Worm (Caenorhabditis elegans) whole organism, late embryonic: ENCODE data around the gene ced-8.

Experiments used
- F13H6.1 ChIP-seq: sonication (generic microtip); optimal IDR thresholded peaks from 2 replicates; lab custom pipeline; 2016; ENCODE audit warnings: missing genetic modification characterization, missing compliant biosample characterization
- T23F11.4 ChIP-seq: fragments of 200-800 bp; sonication (Bioruptor generic); optimal IDR thresholded peaks from 2 replicates; lab custom pipeline; 2018; ENCODE audit warnings: mild to moderate bottlenecking, missing genetic modification characterization, missing compliant biosample characterization
- Y22D7AL.16 ChIP-seq: sonication (generic microtip); optimal IDR thresholded peaks from 2 replicates; lab custom pipeline; 2016; ENCODE audit warnings: missing genetic modification characterization, missing compliant biosample characterization
- ahr-1 ChIP-seq: sonication (generic microtip); optimal IDR thresholded peaks from 2 replicates; lab custom pipeline; 2016; ENCODE audit warnings: missing genetic modification characterization, missing compliant biosample characterization
- ceh-14 ChIP-seq: sonication (generic microtip); optimal IDR thresholded peaks from 2 replicates; lab custom pipeline; 2016; ENCODE audit warnings: missing genotype, missing genetic modification characterization, missing compliant biosample characterization
- ceh-18 ChIP-seq: sonication (generic microtip); optimal IDR thresholded peaks from 2 replicates; lab custom pipeline; 2016; ENCODE audit warnings: missing genetic modification characterization, missing compliant biosample characterization
- ceh-2 ChIP-seq: sonication (generic microtip); optimal IDR thresholded peaks from 2 replicates; lab custom pipeline; 2016; ENCODE audit warnings: missing genotype, missing genetic modification characterization, missing compliant biosample characterization
- ceh-22 ChIP-seq: sonication (generic microtip); optimal IDR thresholded peaks from 2 replicates; lab custom pipeline; 2017; ENCODE audit warnings: missing biosample characterization, missing genetic modification characterization
- ceh-31 ChIP-seq: sonication (generic microtip); optimal IDR thresholded peaks from 2 replicates; lab custom pipeline; 2016; ENCODE audit warnings: missing genetic modification characterization, missing compliant biosample characterization
- ceh-34 ChIP-seq: sonication (generic microtip); optimal IDR thresholded peaks from 2 replicates; lab custom pipeline; 2016; ENCODE audit warnings: mild to moderate bottlenecking, missing genetic modification characterization, missing compliant biosample characterization
- ceh-45 ChIP-seq: fragments of 200-800 bp; sonication (Bioruptor generic); IDR thresholded peaks from 2 replicates; pipeline ENCODE4 v1.3.6; 2022; ENCODE audit warnings: missing genetic modification reagents, missing genetic modification characterization, missing compliant biosample characterization
- ceh-48 ChIP-seq: sonication (generic microtip); optimal IDR thresholded peaks from 2 replicates; lab custom pipeline; 2016; ENCODE audit warnings: missing genetic modification characterization, inconsistent platforms, missing compliant biosample characterization
- ceh-6 ChIP-seq: fragments of 200-800 bp; sonication (Bioruptor generic); optimal IDR thresholded peaks from 2 replicates; lab custom pipeline; 2018; ENCODE audit warnings: mild to moderate bottlenecking, missing genetic modification characterization, missing compliant biosample characterization
- ceh-9 ChIP-seq: sonication (generic microtip); optimal IDR thresholded peaks from 2 replicates; lab custom pipeline; 2016; ENCODE audit warnings: mild to moderate bottlenecking, missing genetic modification characterization, inconsistent platforms, missing compliant biosample characterization
- che-1 ChIP-seq: sonication (generic microtip); optimal IDR thresholded peaks from 2 replicates; lab custom pipeline; 2016; ENCODE audit warnings: mild to moderate bottlenecking, missing genetic modification characterization, missing compliant biosample characterization
- elt-2 ChIP-seq: sonication (generic microtip); optimal IDR thresholded peaks from 2 replicates; lab custom pipeline; 2016; ENCODE audit warnings: missing genetic modification reagents, missing genetic modification characterization, missing compliant biosample characterization
- elt-4 ChIP-seq: sonication (generic microtip); optimal IDR thresholded peaks from 2 replicates; lab custom pipeline; 2016; ENCODE audit warnings: missing genetic modification characterization, missing compliant biosample characterization
- ets-4 ChIP-seq: sonication (generic microtip); optimal IDR thresholded peaks from 2 replicates; lab custom pipeline; 2016; ENCODE audit warnings: missing genetic modification characterization, missing compliant biosample characterization
- eyg-1 ChIP-seq: sonication (generic microtip); optimal IDR thresholded peaks from 2 replicates; lab custom pipeline; 2016; ENCODE audit warnings: missing genotype, missing genetic modification characterization, missing compliant biosample characterization
- fax-1 ChIP-seq: sonication (generic microtip); optimal IDR thresholded peaks from 2 replicates; lab custom pipeline; 2016; ENCODE audit warnings: missing genotype, missing genetic modification characterization, missing compliant biosample characterization
- fkh-10 ChIP-seq: fragments of 150-350 bp; optimal IDR thresholded peaks from 2 replicates; lab custom pipeline; 2014; ENCODE audit warnings: missing biosample characterization, missing genetic modification reagents, missing genetic modification characterization
- fkh-6 ChIP-seq: sonication (generic microtip); optimal IDR thresholded peaks from 2 replicates; lab custom pipeline; 2016; ENCODE audit warnings: missing genetic modification characterization, missing compliant biosample characterization
- gmeb-2 ChIP-seq: sonication (generic microtip); optimal IDR thresholded peaks from 2 replicates; lab custom pipeline; 2016; ENCODE audit warnings: missing genetic modification characterization, inconsistent platforms, missing compliant biosample characterization
- hlh-13 ChIP-seq: fragments of 200-800 bp; sonication (Bioruptor generic); optimal IDR thresholded peaks from 2 replicates; lab custom pipeline; 2018; ENCODE audit warnings: mild to moderate bottlenecking, missing genetic modification characterization, missing compliant biosample characterization
- hlh-30 ChIP-seq: sonication (generic microtip); optimal IDR thresholded peaks from 2 replicates; lab custom pipeline; 2017; ENCODE audit warnings: antibody characterized with exemption, missing genetic modification characterization, missing compliant biosample characterization; ENCODE audit not compliant: insufficient read depth
- hlh-6 ChIP-seq: sonication (generic microtip); optimal IDR thresholded peaks from 2 replicates; lab custom pipeline; 2016; ENCODE audit warnings: missing genotype, missing genetic modification characterization, missing compliant biosample characterization
- hlh-8 ChIP-seq: sonication (generic microtip); optimal IDR thresholded peaks from 2 replicates; lab custom pipeline; 2016; ENCODE audit warnings: missing genotype, missing genetic modification characterization, missing compliant biosample characterization
- lim-6 ChIP-seq: sonication (generic microtip); optimal IDR thresholded peaks from 2 replicates; lab custom pipeline; 2016; ENCODE audit warnings: missing genetic modification characterization, missing compliant biosample characterization
- lin-11 ChIP-seq: fragments of 200-800 bp; sonication (Bioruptor generic); optimal IDR thresholded peaks from 2 replicates; lab custom pipeline; 2018; ENCODE audit warnings: mild to moderate bottlenecking, missing genetic modification characterization, missing compliant biosample characterization
- mec-3 ChIP-seq: sonication (generic microtip); optimal IDR thresholded peaks from 2 replicates; lab custom pipeline; 2016; ENCODE audit warnings: borderline replicate concordance, missing genetic modification characterization, missing compliant biosample characterization
- nfya-1 ChIP-seq: sonication (generic microtip); optimal IDR thresholded peaks from 2 replicates; lab custom pipeline; 2017; ENCODE audit warnings: missing genetic modification characterization, mild to moderate bottlenecking, missing compliant biosample characterization, antibody characterized with exemption, moderate library complexity
- nhr-232 ChIP-seq: sonication (generic microtip); optimal IDR thresholded peaks from 2 replicates; lab custom pipeline; 2016; ENCODE audit warnings: missing genetic modification characterization, missing compliant biosample characterization
- npax-4 ChIP-seq: sonication (generic microtip); optimal IDR thresholded peaks from 2 replicates; lab custom pipeline; 2016; ENCODE audit warnings: missing genetic modification characterization, missing compliant biosample characterization
- pha-2 ChIP-seq: sonication (generic microtip); optimal IDR thresholded peaks from 2 replicates; lab custom pipeline; 2017; ENCODE audit warnings: mild to moderate bottlenecking, missing genetic modification characterization, missing compliant biosample characterization
- pha-4 ChIP-seq: fragments of 150-350 bp; optimal IDR thresholded peaks from 2 replicates; lab custom pipeline; 2018; ENCODE audit warnings: missing biosample characterization, missing genetic modification reagents, missing genetic modification characterization
- ref-2 ChIP-seq: sonication (generic microtip); optimal IDR thresholded peaks from 2 replicates; lab custom pipeline; 2016; ENCODE audit warnings: missing genetic modification characterization, missing compliant biosample characterization
- rnt-1 ChIP-seq: sonication (generic microtip); optimal IDR thresholded peaks from 2 replicates; lab custom pipeline; 2016; ENCODE audit warnings: missing genetic modification characterization, missing compliant biosample characterization
- sdc-2 ChIP-seq: sonication (generic microtip); optimal IDR thresholded peaks from 2 replicates; lab custom pipeline; 2016; ENCODE audit warnings: missing genotype, missing genetic modification characterization, missing compliant biosample characterization
- sox-2 ChIP-seq: fragments of 200-800 bp; sonication (Bioruptor generic); IDR thresholded peaks from 2 replicates; pipeline ENCODE4 v1.3.6; 2022; ENCODE audit warnings: missing genetic modification reagents, missing genetic modification characterization, missing compliant biosample characterization
- sox-4 ChIP-seq: sonication (generic microtip); optimal IDR thresholded peaks from 2 replicates; lab custom pipeline; 2017; ENCODE audit warnings: mild to moderate bottlenecking, missing genetic modification characterization, inconsistent platforms, missing compliant biosample characterization
- tbx-2 ChIP-seq: sonication (generic microtip); optimal IDR thresholded peaks from 2 replicates; lab custom pipeline; 2016; ENCODE audit warnings: missing genetic modification characterization, missing compliant biosample characterization
- tbx-7 ChIP-seq: sonication (generic microtip); optimal IDR thresholded peaks from 2 replicates; lab custom pipeline; 2016; ENCODE audit warnings: missing genotype, missing genetic modification characterization, missing compliant biosample characterization
- unc-55 ChIP-seq: sonication (generic microtip); optimal IDR thresholded peaks from 2 replicates; lab custom pipeline; 2017; ENCODE audit warnings: missing biosample characterization, missing genetic modification reagents, missing genetic modification characterization
- unc-86 ChIP-seq: sonication (generic microtip); optimal IDR thresholded peaks from 2 replicates; lab custom pipeline; 2016; ENCODE audit warnings: missing genetic modification characterization, missing compliant biosample characterization

Gene ced-8

DNA sequence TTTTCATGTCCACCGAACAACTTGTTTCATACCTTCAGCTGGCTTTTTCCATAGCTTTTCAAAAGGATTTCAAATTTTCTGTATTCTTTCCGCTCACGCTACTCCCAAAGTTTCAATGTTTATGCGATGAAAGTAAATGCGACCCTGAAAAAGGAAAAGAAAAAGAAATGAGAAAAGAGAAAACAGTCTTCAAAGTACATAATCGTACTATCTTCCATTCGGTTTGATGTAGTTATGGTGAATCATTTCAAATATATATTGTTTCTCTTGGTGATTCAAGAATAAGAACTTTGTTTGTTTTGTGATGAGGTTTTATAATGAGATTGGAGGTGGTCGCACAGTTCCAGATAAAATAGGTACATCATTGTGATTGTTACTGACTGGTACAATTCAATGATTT, 22.0 kb upstream of the ced-8 start:
- no peak for TF ChIP-seq nfya-1
- no peak for TF ChIP-seq hlh-13
- no peak for TF ChIP-seq hlh-30
- TF ChIP-seq ceh-14 (tag; lab: Kevin White, UChicago) = no peak
- no peak for TF ChIP-seq fax-1 (tag; lab: Kevin White, UChicago)
- no peak for TF ChIP-seq elt-2 (tag; lab: Kevin White, UChicago)
- TF ChIP-seq ceh-6 = no peak
- TF ChIP-seq hlh-8 (tag; lab: Kevin White, UChicago) = no peak
- no peak for TF ChIP-seq ceh-9 (tag; lab: Kevin White, UChicago)
- no peak for TF ChIP-seq T23F11.4 (GFP tag; lab: Kevin White, UChicago)
- TF ChIP-seq rnt-1 (tag; lab: Kevin White, UChicago) = no peak
- TF ChIP-seq sox-2 (GFP tag; lab: Robert Waterston, UW) = no peak
- no peak for TF ChIP-seq eyg-1
- no peak for TF ChIP-seq ahr-1 (tag; lab: Kevin White, UChicago)
- no peak for TF ChIP-seq ceh-34
- no peak for TF ChIP-seq unc-86 (tag; lab: Kevin White, UChicago)
- no peak for TF ChIP-seq gmeb-2 (tag; lab: Kevin White, UChicago)
- no peak for TF ChIP-seq ceh-22 (tag; lab: Kevin White, UChicago)
- TF ChIP-seq sdc-2 (tag; lab: Kevin White, UChicago) = no peak
- TF ChIP-seq, all 69 proteins: peak for 0

ce11 chrX:8432361-8432760, 15.6 kb upstream of the ced-8 start, which contains the start of gene kin-9:
Gene kin-9 (plus strand): TSS chrX:8432661.
- no peak for TF ChIP-seq ceh-6
- TF ChIP-seq ceh-31 (tag; lab: Kevin White, UChicago) = no peak
- TF ChIP-seq F13H6.1 (tag; lab: Kevin White, UChicago) = no peak
- no peak for TF ChIP-seq pha-4 (tag; lab: Kevin White, UChicago)
- no peak for TF ChIP-seq ets-4 (tag; lab: Kevin White, UChicago)
- no peak for TF ChIP-seq hlh-13
- TF ChIP-seq ceh-18 = no peak
- TF ChIP-seq fax-1 (tag; lab: Kevin White, UChicago) = no peak
- no peak for TF ChIP-seq ref-2 (tag; lab: Kevin White, UChicago)
- TF ChIP-seq fkh-6 = no peak
- TF ChIP-seq lim-6 = no peak
- TF ChIP-seq hlh-6 = no peak
- TF ChIP-seq sdc-2 (tag; lab: Kevin White, UChicago) = no peak
- TF ChIP-seq lin-11 (tag; lab: Kevin White, UChicago) = no peak
- TF ChIP-seq fkh-10 (GFP tag; lab: Kevin White, UChicago) = no peak
- TF ChIP-seq che-1 (tag; lab: Kevin White, UChicago) = no peak
- no peak for TF ChIP-seq ceh-14 (tag; lab: Kevin White, UChicago)
- no peak for TF ChIP-seq ceh-2 (tag; lab: Kevin White, UChicago)
- TF ChIP-seq unc-55 (GFP tag; lab: Kevin White, UChicago) = no peak

DNA sequence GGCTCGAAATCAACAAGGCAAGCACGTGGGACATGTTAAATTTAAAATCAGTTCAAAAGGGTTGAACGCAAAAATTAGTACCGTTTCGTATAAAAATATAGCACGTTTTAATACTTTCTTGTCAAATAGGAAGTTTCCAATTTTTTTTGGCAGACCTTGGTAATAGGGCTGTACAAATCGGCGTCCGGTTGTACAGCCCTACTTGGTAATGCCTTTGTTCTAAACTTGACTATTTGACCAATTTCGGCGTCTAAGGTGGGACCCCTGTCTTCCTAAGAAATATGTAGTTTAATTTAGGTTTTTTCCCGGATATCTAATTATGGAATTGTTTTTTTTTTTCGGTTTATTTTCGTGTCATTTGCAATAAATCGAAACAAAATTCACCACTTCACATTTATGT, 12.8 kb upstream of the ced-8 start:
- no peak for TF ChIP-seq sox-4 (tag; lab: Kevin White, UChicago)
- TF ChIP-seq rnt-1 (tag; lab: Kevin White, UChicago) = no peak
- TF ChIP-seq lin-11 (tag; lab: Kevin White, UChicago) = no peak
- no peak for TF ChIP-seq pha-2
- TF ChIP-seq npax-4 = no peak
- TF ChIP-seq sox-2 (GFP tag; lab: Robert Waterston, UW) = no peak
- TF ChIP-seq ceh-31 (tag; lab: Kevin White, UChicago) = no peak
- TF ChIP-seq mec-3 = no peak
- no peak for TF ChIP-seq nhr-232 (tag; lab: Kevin White, UChicago)
- no peak for TF ChIP-seq Y22D7AL.16 (tag; lab: Kevin White, UChicago)
- no peak for TF ChIP-seq T23F11.4 (GFP tag; lab: Kevin White, UChicago)
- TF ChIP-seq nfya-1 = no peak
- TF ChIP-seq elt-4 = no peak
- TF ChIP-seq tbx-7 (tag; lab: Kevin White, UChicago) = no peak
- TF ChIP-seq tbx-2 (tag; lab: Kevin White, UChicago) = no peak
- no peak for TF ChIP-seq ceh-2 (tag; lab: Kevin White, UChicago)
- no peak for TF ChIP-seq ceh-48 (tag; lab: Kevin White, UChicago)
- TF ChIP-seq ceh-45 = no peak
- TF ChIP-seq ahr-1 (tag; lab: Kevin White, UChicago) = no peak
